Worm (Caenorhabditis elegans) whole organism, midembryonic: ENCODE data around the gene ddn-1.

Source experiments
- T22C8.4 ChIP-seq: fragments of 200-800 bp; sonication (Bioruptor generic); IDR thresholded peaks from 2 replicates; pipeline ENCODE4 v1.3.6; 2022; ENCODE audit warnings: missing genetic modification characterization, missing compliant biosample characterization
- cog-1 ChIP-seq: sonication (generic microtip); optimal IDR thresholded peaks from 2 replicates; lab custom pipeline; 2016; ENCODE audit warnings: missing genetic modification characterization, missing compliant biosample characterization
- flt-1 ChIP-seq: fragments of 200-800 bp; sonication (Bioruptor generic); IDR thresholded peaks from 2 replicates; pipeline ENCODE4 v1.3.6; 2022; ENCODE audit warnings: missing genetic modification characterization, missing compliant biosample characterization
- klf-2 ChIP-seq: fragments of 200-800 bp; sonication (Bioruptor generic); conservative IDR thresholded peaks from 2 replicates; pipeline ENCODE4 v1.3.6; 2022; ENCODE audit warnings: missing genetic modification reagents, missing genetic modification characterization, missing compliant biosample characterization
- med-1 ChIP-seq: sonication (generic microtip); optimal IDR thresholded peaks from 2 replicates; lab custom pipeline; 2017; ENCODE audit warnings: missing genetic modification characterization, mild to moderate bottlenecking, missing compliant biosample characterization, antibody characterized with exemption, missing genetic modification reagents; ENCODE audit not compliant: insufficient read depth
- ref-1 ChIP-seq: fragments of 200-800 bp; sonication (Bioruptor generic); conservative IDR thresholded peaks from 2 replicates; pipeline ENCODE4 v1.3.6; 2022; ENCODE audit warnings: missing genetic modification reagents, missing genetic modification characterization, missing compliant biosample characterization
- tab-1 ChIP-seq: fragments of 200-800 bp; sonication (Bioruptor generic); IDR thresholded peaks from 2 replicates; pipeline ENCODE4 v1.3.6; 2022; ENCODE audit warnings: missing genetic modification characterization, missing compliant biosample characterization
- ztf-23 ChIP-seq: fragments of 200-800 bp; sonication (Bioruptor generic); IDR thresholded peaks from 2 replicates; pipeline ENCODE4 v1.3.6; 2022; ENCODE audit warnings: missing genetic modification reagents, missing genetic modification characterization, missing compliant biosample characterization
- ztf-29 ChIP-seq: fragments of 200-800 bp; sonication (Bioruptor generic); IDR thresholded peaks from 2 replicates; pipeline ENCODE4 v1.3.6; 2022; ENCODE audit warnings: missing genetic modification reagents, missing genetic modification characterization, missing compliant biosample characterization

Gene ddn-1

DNA sequence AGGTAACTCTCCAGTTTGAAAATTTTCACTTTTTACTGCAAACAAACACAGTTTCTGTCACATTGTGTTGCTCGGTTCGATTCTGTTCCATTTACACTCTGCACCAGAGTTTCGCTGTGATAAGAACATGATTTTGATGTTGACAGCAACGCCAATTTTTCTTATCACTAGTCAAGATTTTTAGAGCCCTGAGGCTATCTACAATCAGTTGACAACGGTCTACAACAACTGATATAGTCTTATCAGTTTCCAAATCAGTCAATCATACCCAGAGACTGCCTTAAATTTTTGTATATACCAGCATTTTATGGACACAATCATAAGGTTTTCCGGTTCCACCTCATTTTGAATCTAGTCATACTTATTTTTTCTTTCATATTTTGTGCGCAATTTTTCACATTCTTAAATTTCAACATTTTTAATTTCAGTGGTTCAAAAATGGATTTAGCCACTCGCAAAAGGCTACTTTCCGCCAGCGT lies 8.2 kb upstream of the ddn-1 start, which contains the start of gene B0507.3:
TSS of gene B0507.3 (plus strand) at position 429 of the 479 bp plus-strand sequence.
- no peak for TF ChIP-seq ref-1 (GFP tag; lab: Robert Waterston, UW)
- no peak for TF ChIP-seq ztf-23
- no peak for TF ChIP-seq med-1 (GFP tag; lab: Kevin White, UChicago)
- no peak for TF ChIP-seq flt-1 (GFP tag; lab: Robert Waterston, UW)
- no peak for TF ChIP-seq cog-1 (tag; lab: Kevin White, UChicago)
- no peak for TF ChIP-seq tab-1
- no peak for TF ChIP-seq ztf-29 (GFP tag; lab: Robert Waterston, UW)
- TF ChIP-seq klf-2 (GFP tag; lab: Robert Waterston, UW): no peak
- no peak for TF ChIP-seq T22C8.4

DNA sequence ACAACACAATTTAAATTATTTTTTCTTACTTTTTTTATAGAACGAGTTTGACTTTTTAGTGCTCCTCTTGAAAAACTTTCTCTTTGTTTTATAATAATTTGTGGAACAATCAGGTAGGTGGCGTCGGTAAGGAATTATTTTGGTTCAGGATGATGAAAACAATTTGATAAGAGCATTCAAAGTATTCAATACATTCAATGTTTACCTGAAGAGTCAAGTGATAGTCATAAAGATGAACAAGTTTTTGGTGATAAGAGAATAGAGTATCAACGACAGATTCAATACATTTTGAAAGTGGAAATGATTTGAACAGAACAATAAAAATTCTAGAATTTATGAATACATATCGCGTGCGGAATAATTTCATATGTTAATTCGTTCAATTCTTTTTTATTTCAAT lies 7.2 kb upstream of the ddn-1 start:
- TF ChIP-seq klf-2 (GFP tag; lab: Robert Waterston, UW): no peak

ce11 chrV:8767041-8767440 lies 6.7 kb upstream of the ddn-1 start:
- TF ChIP-seq ref-1 (GFP tag; lab: Robert Waterston, UW) (no peak), tab-1 (no peak), T22C8.4 (no peak), klf-2 (GFP tag; lab: Robert Waterston, UW) (no peak), ztf-29 (GFP tag; lab: Robert Waterston, UW) (no peak), ztf-23 (no peak), med-1 (GFP tag; lab: Kevin White, UChicago) (no peak), cog-1 (tag; lab: Kevin White, UChicago) (no peak), flt-1 (GFP tag; lab: Robert Waterston, UW) (no peak)

ce11 chrV:8765938-8766337 lies 5.6 kb upstream of the ddn-1 start, which contains the start of gene B0507.9:
Gene B0507.9 (minus strand): TSS chrV:8766038.
- no peak for TF ChIP-seq ref-1 (GFP tag; lab: Robert Waterston, UW)
- no peak for TF ChIP-seq ztf-29 (GFP tag; lab: Robert Waterston, UW)
- TF ChIP-seq tab-1: no peak
- TF ChIP-seq ztf-23: no peak
- no peak for TF ChIP-seq cog-1 (tag; lab: Kevin White, UChicago)
- TF ChIP-seq T22C8.4: no peak
- no peak for TF ChIP-seq med-1 (GFP tag; lab: Kevin White, UChicago)
- no peak for TF ChIP-seq flt-1 (GFP tag; lab: Robert Waterston, UW)
- TF ChIP-seq klf-2 (GFP tag; lab: Robert Waterston, UW): no peak

- TF ChIP-seq ztf-29 (GFP tag; lab: Robert Waterston, UW) (no peak), med-1 (GFP tag; lab: Kevin White, UChicago) (no peak), klf-2 (GFP tag; lab: Robert Waterston, UW) (no peak), ref-1 (GFP tag; lab: Robert Waterston, UW) (no peak), tab-1 (no peak), ztf-23 (no peak), flt-1 (GFP tag; lab: Robert Waterston, UW) (no peak), T22C8.4 (no peak), cog-1 (tag; lab: Kevin White, UChicago) (no peak)
These were observed 2.5 kb upstream of the ddn-1 start, which contains the start of gene B0507.8 for ce11 chrV:8762861-8763260. Gene B0507.8 (minus strand): TSS chrV:8762961.

DNA sequence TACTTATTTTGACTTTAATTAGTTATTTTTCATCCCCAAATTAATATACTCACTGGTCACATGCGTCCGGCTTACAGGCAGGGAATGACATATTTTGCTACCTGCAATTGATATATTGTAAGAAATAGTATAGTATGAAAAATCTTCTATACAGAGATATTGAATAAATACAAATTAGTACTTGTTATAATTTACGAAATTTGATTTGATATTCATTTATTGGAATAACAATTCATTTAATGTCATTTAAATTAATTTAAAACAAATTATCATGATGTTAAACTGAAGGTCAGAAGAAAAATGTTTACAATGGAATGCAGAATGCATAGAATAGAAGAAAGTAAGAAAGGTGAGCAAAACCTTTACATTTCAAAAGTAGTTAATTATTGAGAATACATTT lies 1.7 kb downstream of the ddn-1 start, which contains the start of gene B0507.7:
TSS of gene B0507.7 (minus strand) at position 101 of the 400 bp plus-strand sequence.
- TF ChIP-seq T22C8.4 (no peak), tab-1 (no peak), med-1 (GFP tag; lab: Kevin White, UChicago) (no peak), ztf-29 (GFP tag; lab: Robert Waterston, UW) (no peak), ztf-23 (no peak)

DNA sequence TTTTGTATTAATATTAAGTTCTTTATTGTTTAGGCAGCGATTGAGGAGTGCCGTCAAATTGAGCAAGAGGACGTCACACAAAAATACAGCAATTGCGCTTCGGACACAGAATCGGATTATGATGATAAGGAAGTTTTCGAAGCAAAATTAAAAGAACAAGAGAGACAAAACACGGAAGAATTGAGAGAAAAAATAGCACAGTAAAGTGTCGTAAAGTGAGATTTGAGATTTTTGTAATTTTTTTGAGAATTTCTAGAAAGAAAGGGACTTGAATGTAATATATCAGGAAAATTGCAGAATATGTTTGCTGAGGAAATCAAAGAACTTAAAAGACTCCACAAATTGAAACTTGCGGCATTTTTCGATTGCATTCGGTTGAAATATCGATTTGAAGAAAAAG lies 5.6 kb downstream of the ddn-1 start, which contains the start of gene B0507.4:
TSS of gene B0507.4 (plus strand) at position 301 of the 400 bp plus-strand sequence.
- no peak for TF ChIP-seq ref-1 (GFP tag; lab: Robert Waterston, UW)
- no peak for TF ChIP-seq ztf-29 (GFP tag; lab: Robert Waterston, UW)
- no peak for TF ChIP-seq ztf-23
- no peak for TF ChIP-seq tab-1
- no peak for TF ChIP-seq klf-2 (GFP tag; lab: Robert Waterston, UW)
- TF ChIP-seq flt-1 (GFP tag; lab: Robert Waterston, UW): no peak
- no peak for TF ChIP-seq cog-1 (tag; lab: Kevin White, UChicago)
- TF ChIP-seq T22C8.4: no peak
- TF ChIP-seq med-1 (GFP tag; lab: Kevin White, UChicago): no peak

DNA sequence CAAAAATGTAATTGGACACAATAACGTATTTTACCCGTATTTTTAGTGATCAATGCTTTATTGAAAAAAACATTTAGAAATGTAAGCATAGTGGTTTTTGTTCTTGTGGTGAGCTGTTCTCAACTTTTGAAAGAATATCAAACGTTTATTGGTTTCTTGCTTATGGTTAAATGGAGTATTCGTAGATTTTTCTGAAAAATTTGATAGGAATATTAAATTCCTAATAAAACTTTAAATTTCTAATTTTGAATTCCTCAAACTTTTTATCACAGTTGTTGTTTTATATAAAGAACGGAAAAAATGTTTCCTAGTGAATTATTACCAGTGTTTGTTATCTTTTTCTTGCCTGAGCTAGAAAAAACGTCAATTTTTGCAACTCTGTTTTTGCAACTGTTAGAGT lies 6.9 kb downstream of the ddn-1 start, which contains the start of gene B0507.5:
TSS of gene B0507.5 (plus strand) at position 301 of the 400 bp plus-strand sequence.
- no peak for TF ChIP-seq T22C8.4
- no peak for TF ChIP-seq ref-1 (GFP tag; lab: Robert Waterston, UW)
- TF ChIP-seq ztf-29 (GFP tag; lab: Robert Waterston, UW): no peak
- TF ChIP-seq tab-1: no peak
- no peak for TF ChIP-seq med-1 (GFP tag; lab: Kevin White, UChicago)

DNA sequence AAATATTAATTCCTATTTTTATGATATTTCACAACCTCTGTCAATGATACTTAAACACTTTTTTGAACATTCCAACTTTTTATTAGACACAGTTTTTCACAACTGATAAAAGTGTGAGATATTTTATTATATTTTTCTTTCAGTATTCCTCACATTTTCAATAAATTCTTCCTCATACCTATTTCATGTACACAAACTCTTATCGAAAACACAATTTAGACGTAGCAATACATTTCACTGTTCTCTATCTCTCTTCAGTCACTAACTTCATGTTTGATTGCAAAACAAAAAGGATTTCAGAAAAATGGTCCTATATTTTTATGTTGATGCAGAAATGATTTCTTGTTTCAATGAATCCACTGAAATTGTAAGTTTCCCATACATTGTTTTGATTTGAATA lies 14.5 kb downstream of the ddn-1 start, which contains the start of gene B0507.6:
TSS of gene B0507.6 (plus strand) at position 301 of the 400 bp plus-strand sequence.
- TF ChIP-seq ref-1 (GFP tag; lab: Robert Waterston, UW): no peak
- TF ChIP-seq T22C8.4: no peak
- TF ChIP-seq med-1 (GFP tag; lab: Kevin White, UChicago): no peak
- TF ChIP-seq cog-1 (tag; lab: Kevin White, UChicago): no peak
- no peak for TF ChIP-seq flt-1 (GFP tag; lab: Robert Waterston, UW)
- TF ChIP-seq ztf-23: no peak
- TF ChIP-seq tab-1: no peak

DNA sequence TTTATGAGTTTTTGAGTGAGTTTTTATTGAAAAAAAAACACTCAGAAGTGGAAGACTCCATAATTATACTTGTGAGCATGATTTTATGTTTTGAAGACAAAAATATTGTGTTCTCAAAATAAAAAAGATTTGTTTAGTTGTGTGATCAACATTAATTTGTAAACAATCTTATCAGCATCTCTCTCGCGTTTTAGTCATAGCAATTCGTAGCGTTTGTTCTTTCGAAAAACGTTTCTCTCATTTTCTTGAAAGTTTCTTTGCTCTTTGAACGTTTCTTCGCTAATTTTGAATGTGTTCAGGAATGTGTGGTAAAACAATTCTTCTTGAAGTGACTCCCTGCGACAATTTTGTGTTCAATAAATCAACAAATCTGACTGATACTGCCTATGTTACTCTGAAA lies 21.2 kb downstream of the ddn-1 start, which contains the start of gene ZC196.2:
TSS of gene ZC196.2 (plus strand) at position 301 of the 400 bp plus-strand sequence.
- TF ChIP-seq cog-1 (tag; lab: Kevin White, UChicago): no peak
- no peak for TF ChIP-seq ztf-23
- TF ChIP-seq tab-1: no peak
- TF ChIP-seq med-1 (GFP tag; lab: Kevin White, UChicago): no peak
- no peak for TF ChIP-seq flt-1 (GFP tag; lab: Robert Waterston, UW)
